Worm (Caenorhabditis elegans): ENCODE data around the gene prmt-6.
A peak's percentile ranks its signal among the peaks of the same experiment; 100 is the strongest.

prmt-6 gene

ce11 chrIV:2128761-2129160 lies 2.0 kb upstream of the prmt-6 start, which contains the start of gene grl-20:
grl-20 (minus strand) TSS chrIV:2128861.
- TF ChIP-seq skn-1 (tag; optimal IDR thresholded peaks at IDR 0.05) (no peak), elt-1 (tag; optimal IDR thresholded peaks at IDR 0.05) (no peak), sma-3 (GFP tag; optimal IDR thresholded peaks at IDR 0.05) (no peak), lin-13 (GFP tag; optimal IDR thresholded peaks at IDR 0.05) (no peak), peb-1 (tag; optimal IDR thresholded peaks at IDR 0.05) (no peak), ceh-82 (tag; optimal IDR thresholded peaks at IDR 0.05) (no peak), mab-5 (tag; optimal IDR thresholded peaks at IDR 0.05) (no peak), Y55F3AM.14 (GFP tag; optimal IDR thresholded peaks at IDR 0.05) (no peak), nhr-23 (tag; optimal IDR thresholded peaks at IDR 0.05) (no peak), nhr-21 (tag; optimal IDR thresholded peaks at IDR 0.05) (no peak), unc-62 (GFP tag; optimal IDR thresholded peaks at IDR 0.05) (no peak), zag-1 (tag; optimal IDR thresholded peaks at IDR 0.05) (no peak)

- TF ChIP-seq nhr-10 (tag; optimal IDR thresholded peaks at IDR 0.05) = no peak
- no peak for TF ChIP-seq aly-2 (tag; optimal IDR thresholded peaks at IDR 0.05)
- no peak for TF ChIP-seq ZK546.5 (tag; optimal IDR thresholded peaks at IDR 0.05)
- no peak for TF ChIP-seq nhr-12 (tag; optimal IDR thresholded peaks at IDR 0.05)
- TF ChIP-seq nhr-129 (tag; optimal IDR thresholded peaks at IDR 0.05) = no peak
- no peak for TF ChIP-seq unc-62 (GFP tag; optimal IDR thresholded peaks at IDR 0.05)
- no peak for TF ChIP-seq R02D3.7 (tag; optimal IDR thresholded peaks at IDR 0.05)
- no peak for TF ChIP-seq fos-1 (tag; optimal IDR thresholded peaks at IDR 0.05)
- no peak for TF ChIP-seq snpc-4 (tag; optimal IDR thresholded peaks at IDR 0.05)
- TF ChIP-seq dmd-4 (tag; optimal IDR thresholded peaks at IDR 0.05) = no peak
- TF ChIP-seq nhr-11 (tag; optimal IDR thresholded peaks at IDR 0.05) = no peak
- no peak for TF ChIP-seq Y55F3AM.14 (GFP tag; optimal IDR thresholded peaks at IDR 0.05)
- no peak for TF ChIP-seq ceh-16 (tag; optimal IDR thresholded peaks at IDR 0.05)
- TF ChIP-seq nhr-25 (tag; optimal IDR thresholded peaks at IDR 0.05) = no peak
Measured at ce11 chrIV:2133431-2133940, 2.7 kb downstream of the prmt-6 start, which contains the start of gene C23H5.12. C23H5.12 (plus strand) TSS chrIV:2133481.

- peak; percentile 35 for TF ChIP-seq nhr-129 (tag; optimal IDR thresholded peaks at IDR 0.05)
- no peak for TF ChIP-seq sma-3 (GFP tag; optimal IDR thresholded peaks at IDR 0.05)
- TF ChIP-seq mdl-1 (tag; optimal IDR thresholded peaks at IDR 0.05) = no peak
Measured at ce11 chrIV:2136607-2137006, 5.8 kb downstream of the prmt-6 start, which contains the start of gene test-1. test-1 (plus strand) TSS chrIV:2136951.

- TF ChIP-seq nhr-12 (tag; optimal IDR thresholded peaks at IDR 0.05) (no peak), egl-27 (tag; optimal IDR thresholded peaks at IDR 0.05) (no peak), unc-39 (tag; optimal IDR thresholded peaks at IDR 0.05) (no peak), mdl-1 (tag; optimal IDR thresholded peaks at IDR 0.05) (no peak), lin-39 (tag; optimal IDR thresholded peaks at IDR 0.05) (no peak), mab-5 (tag; optimal IDR thresholded peaks at IDR 0.05) (no peak), unc-62 (GFP tag; optimal IDR thresholded peaks at IDR 0.05) (no peak), unc-55 (GFP tag; optimal IDR thresholded peaks at IDR 0.05) (no peak), lin-11 (tag; optimal IDR thresholded peaks at IDR 0.05) (no peak), nhr-23 (tag; optimal IDR thresholded peaks at IDR 0.05) (no peak), C34F6.9 (tag; optimal IDR thresholded peaks at IDR 0.05) (no peak), gmeb-1 (tag; optimal IDR thresholded peaks at IDR 0.05) (no peak), zag-1 (tag; optimal IDR thresholded peaks at IDR 0.05) (no peak)
Measured at ce11 chrIV:2137478-2137877, 6.7 kb downstream of the prmt-6 start.

- TF ChIP-seq unc-55 (GFP tag; optimal IDR thresholded peaks at IDR 0.05) (no peak), fos-1 (tag; optimal IDR thresholded peaks at IDR 0.05) (no peak), alr-1 (tag; optimal IDR thresholded peaks at IDR 0.05) (no peak), nhr-23 (tag; optimal IDR thresholded peaks at IDR 0.05) (no peak), ceh-82 (tag; optimal IDR thresholded peaks at IDR 0.05) (no peak), sma-3 (GFP tag; optimal IDR thresholded peaks at IDR 0.05) (no peak), mab-5 (tag; optimal IDR thresholded peaks at IDR 0.05) (no peak), peb-1 (tag; optimal IDR thresholded peaks at IDR 0.05) (no peak), lin-11 (tag; optimal IDR thresholded peaks at IDR 0.05) (no peak), nhr-12 (tag; optimal IDR thresholded peaks at IDR 0.05) (no peak), lin-13 (GFP tag; optimal IDR thresholded peaks at IDR 0.05) (no peak), nhr-129 (tag; optimal IDR thresholded peaks at IDR 0.05) (no peak), lin-39 (tag; optimal IDR thresholded peaks at IDR 0.05) (no peak), Y55F3AM.14 (GFP tag; optimal IDR thresholded peaks at IDR 0.05) (no peak), ZK546.5 (tag; optimal IDR thresholded peaks at IDR 0.05) (no peak), nhr-77 (tag; optimal IDR thresholded peaks at IDR 0.05) (no peak), nhr-21 (tag; optimal IDR thresholded peaks at IDR 0.05) (no peak), crh-2 (tag; optimal IDR thresholded peaks at IDR 0.05) (no peak), elt-3 (tag; optimal IDR thresholded peaks at IDR 0.05) (no peak)
Measured at ce11 chrIV:2140543-2140942, 9.8 kb downstream of the prmt-6 start, which contains the start of gene C54E4.12. C54E4.12 (minus strand) TSS chrIV:2140643.
